Fruit fly (Drosophila melanogaster) whole organism, embryonic: ENCODE measurements around the gene CG6527.

Source experiments
- Adf1 ChIP-seq: fragments of 200-800 bp; sonication (Bioruptor generic); IDR thresholded peaks from 2 replicates; pipeline ENCODE4 v1.3.6; 2022; ENCODE audit warnings: missing biosample characterization, missing genetic modification characterization
- BEAF-32 ChIP-seq: fragments of 200-800 bp; sonication (Bioruptor generic); optimal IDR thresholded peaks from 3 replicates; lab custom pipeline; 2017; ENCODE audit warnings: missing biosample characterization, missing genetic modification characterization, mild to moderate bottlenecking, moderate library complexity, missing genetic modification reagents
- CG1024 ChIP-seq: fragments of 200-800 bp; sonication (Bioruptor generic); IDR thresholded peaks from 2 replicates; pipeline ENCODE4 v1.3.6; 2022; ENCODE audit warnings: missing biosample characterization, missing genetic modification characterization
- CG15514 ChIP-seq: fragments of 200-800 bp; sonication (Bioruptor generic); optimal IDR thresholded peaks from 3 replicates; lab custom pipeline; 2017; ENCODE audit warnings: missing biosample characterization, missing genetic modification characterization, mild to moderate bottlenecking, moderate library complexity, missing genetic modification reagents
- CG17802 ChIP-seq: fragments of 200-800 bp; sonication (Bioruptor generic); optimal IDR thresholded peaks from 2 replicates; lab custom pipeline; 2018; ENCODE audit warnings: missing biosample characterization, mild to moderate bottlenecking, missing genetic modification characterization, moderate library complexity
- CG3163 ChIP-seq: fragments of 200-800 bp; sonication (Bioruptor generic); optimal IDR thresholded peaks from 3 replicates; lab custom pipeline; 2016; ENCODE audit warnings: missing biosample characterization, missing genetic modification characterization
- CG32772 ChIP-seq: fragments of 200-800 bp; sonication (Bioruptor generic); IDR thresholded peaks from 2 replicates; pipeline ENCODE4 v1.3.6; 2022; ENCODE audit warnings: missing biosample characterization, missing genetic modification characterization
- CG34422 ChIP-seq: fragments of 200-800 bp; sonication (Bioruptor generic); IDR thresholded peaks from 3 replicates; pipeline ENCODE4 v1.3.6; 2022; ENCODE audit warnings: missing biosample characterization, missing genetic modification characterization
- CG3847 ChIP-seq: fragments of 200-800 bp; sonication (Bioruptor generic); IDR thresholded peaks from 2 replicates; pipeline ENCODE4 v1.3.6; 2022; ENCODE audit warnings: missing biosample characterization, missing genetic modification characterization
- CG4282 ChIP-seq: fragments of 200-800 bp; sonication (Bioruptor generic); optimal IDR thresholded peaks from 2 replicates; lab custom pipeline; 2016; ENCODE audit warnings: missing biosample characterization, missing genetic modification characterization
- CG7745 ChIP-seq: fragments of 200-800 bp; sonication (Bioruptor generic); optimal IDR thresholded peaks from 2 replicates; lab custom pipeline; 2018; ENCODE audit warnings: missing biosample characterization, mild to moderate bottlenecking, missing genetic modification characterization, moderate library complexity
- CG8089 ChIP-seq: fragments of 200-800 bp; sonication (Bioruptor generic); optimal IDR thresholded peaks from 3 replicates; lab custom pipeline; 2016; ENCODE audit warnings: missing biosample characterization, missing genetic modification characterization
- CG8290 ChIP-seq, 3 experiments: fragments of 200-800 bp; sonication (Bioruptor generic); optimal IDR thresholded peaks; 2 replicates each; lab custom pipeline; 2016 to 2019; ENCODE audit warnings: missing biosample characterization in 3 of 3, missing genetic modification characterization in 3 of 3, mild to moderate bottlenecking in 2 of 3, moderate library complexity in 1 of 3
- CoRest ChIP-seq: fragments of 200-800 bp; sonication (Bioruptor generic); optimal IDR thresholded peaks from 3 replicates; lab custom pipeline; 2018; ENCODE audit warnings: missing biosample characterization, mild to moderate bottlenecking, missing genetic modification characterization, moderate library complexity
- Dbx ChIP-seq: fragments of 200-800 bp; sonication (Bioruptor generic); IDR thresholded peaks from 3 replicates; pipeline ENCODE4 v1.3.6; 2022; ENCODE audit warnings: missing biosample characterization, missing genetic modification characterization
- Dek ChIP-seq: fragments of 200-800 bp; sonication (Bioruptor generic); optimal IDR thresholded peaks from 3 replicates; lab custom pipeline; 2019; ENCODE audit warnings: missing biosample characterization, mild to moderate bottlenecking, missing genetic modification characterization, moderate library complexity
- Drgx ChIP-seq: fragments of 200-800 bp; sonication (Bioruptor generic); IDR thresholded peaks from 2 replicates; pipeline ENCODE4 v1.3.6; 2022; ENCODE audit warnings: missing biosample characterization, missing genetic modification characterization
- Elba2 ChIP-seq: fragments of 200-800 bp; sonication (Bioruptor generic); optimal IDR thresholded peaks from 3 replicates; lab custom pipeline; 2016; ENCODE audit warnings: missing biosample characterization, missing genetic modification characterization
- Ets97D ChIP-seq: fragments of 200-800 bp; sonication (Bioruptor generic); optimal IDR thresholded peaks from 3 replicates; lab custom pipeline; 2016; ENCODE audit warnings: missing biosample characterization, missing genetic modification characterization
- H15 ChIP-seq: fragments of 200-800 bp; sonication (Bioruptor generic); IDR thresholded peaks from 3 replicates; pipeline ENCODE4 v1.3.6; 2022; ENCODE audit warnings: missing biosample characterization, missing genetic modification characterization
- Hr78 ChIP-seq, 2 experiments: fragments of 200-800 bp in 1 of 2; fragments of >200 bp in 1 of 2; sonication (Bioruptor generic) in 1 of 2; optimal IDR thresholded peaks; 2 replicates each; lab custom pipeline; 2017 to 2019; ENCODE audit warnings: missing biosample characterization in 2 of 2, missing genetic modification characterization in 2 of 2, mild to moderate bottlenecking in 1 of 2, moderate library complexity in 1 of 2
- MESR4 ChIP-seq: fragments of 200-800 bp; sonication (Bioruptor generic); optimal IDR thresholded peaks from 2 replicates; lab custom pipeline; 2018; ENCODE audit warnings: missing biosample characterization, mild to moderate bottlenecking, missing genetic modification characterization, moderate library complexity
- Max ChIP-seq: fragments of 200-800 bp; sonication (Bioruptor generic); optimal IDR thresholded peaks from 2 replicates; lab custom pipeline; 2016; ENCODE audit warnings: missing biosample characterization, mild to moderate bottlenecking, missing genetic modification characterization
- Nf-YA ChIP-seq: fragments of 200-800 bp; sonication (Bioruptor generic); IDR thresholded peaks from 2 replicates; pipeline ENCODE4 v1.3.6; 2022; ENCODE audit warnings: missing biosample characterization, missing genetic modification characterization
- NfI ChIP-seq: fragments of 200-800 bp; sonication (Bioruptor generic); optimal IDR thresholded peaks from 3 replicates; lab custom pipeline; 2018; ENCODE audit warnings: missing biosample characterization, mild to moderate bottlenecking, missing genetic modification characterization, moderate library complexity
- Oli ChIP-seq: fragments of 200-800 bp; sonication (Bioruptor generic); optimal IDR thresholded peaks from 2 replicates; lab custom pipeline; 2018; ENCODE audit warnings: missing biosample characterization, mild to moderate bottlenecking, missing genetic modification characterization, moderate library complexity
- Scr ChIP-seq: fragments of 200-800 bp; sonication (Bioruptor generic); IDR thresholded peaks from 2 replicates; pipeline ENCODE4 v1.3.6; 2022; ENCODE audit warnings: missing biosample characterization, missing genetic modification characterization; ENCODE audit not compliant: partially characterized antibody
- Taf1 ChIP-seq: fragments of 200-800 bp; sonication (Bioruptor generic); IDR thresholded peaks from 2 replicates; pipeline ENCODE4 v1.3.6; 2022; ENCODE audit warnings: missing biosample characterization, missing genetic modification characterization
- Tbp ChIP-seq: fragments of >200 bp; optimal IDR thresholded peaks from 2 replicates; lab custom pipeline; 2018; ENCODE audit warnings: missing biosample characterization, missing genetic modification characterization
- bsh ChIP-seq, 2 experiments: fragments of 200-800 bp; sonication (Bioruptor generic); optimal IDR thresholded peaks; 2 replicates each; lab custom pipeline; 2017 to 2018; ENCODE audit warnings: mild to moderate bottlenecking in 2 of 2, missing biosample characterization in 2 of 2, missing genetic modification characterization in 2 of 2, moderate library complexity in 1 of 2
- cg ChIP-seq: fragments of 200-800 bp; sonication (Bioruptor generic); optimal IDR thresholded peaks from 3 replicates; lab custom pipeline; 2019; ENCODE audit warnings: missing biosample characterization, mild to moderate bottlenecking, missing genetic modification characterization, moderate library complexity
- chinmo ChIP-seq: fragments of 200-800 bp; sonication (Bioruptor generic); IDR thresholded peaks from 4 replicates; pipeline ENCODE4 v1.3.6; 2022; ENCODE audit warnings: missing biosample characterization, missing genetic modification characterization; ENCODE audit not compliant: partially characterized antibody
- dmrt99B ChIP-seq: fragments of 200-800 bp; sonication (Bioruptor generic); optimal IDR thresholded peaks from 2 replicates; lab custom pipeline; 2018; ENCODE audit warnings: missing biosample characterization, mild to moderate bottlenecking, missing genetic modification characterization, moderate library complexity
- en ChIP-seq: fragments of 200-800 bp; sonication (Bioruptor generic); optimal IDR thresholded peaks from 2 replicates; lab custom pipeline; 2016; ENCODE audit warnings: missing biosample characterization, missing genetic modification characterization
- fd3F ChIP-seq: fragments of 200-800 bp; sonication (Bioruptor generic); optimal IDR thresholded peaks from 2 replicates; lab custom pipeline; 2018; ENCODE audit warnings: missing biosample characterization, mild to moderate bottlenecking, missing genetic modification characterization, moderate library complexity
- grau ChIP-seq: fragments of 200-800 bp; optimal IDR thresholded peaks from 3 replicates; lab custom pipeline; 2019; ENCODE audit warnings: missing biosample characterization, mild to moderate bottlenecking, missing genetic modification characterization, moderate library complexity
- ham ChIP-seq: fragments of 200-800 bp; sonication (Bioruptor generic); IDR thresholded peaks from 2 replicates; pipeline ENCODE4 v1.3.6; 2022; ENCODE audit warnings: missing biosample characterization, missing genetic modification characterization
- hkb ChIP-seq, 2 experiments: fragments of 200-800 bp in 1 of 2; fragments of >200 bp in 1 of 2; sonication (Bioruptor generic) in 1 of 2; IDR thresholded peaks in 1 of 2; optimal IDR thresholded peaks in 1 of 2; 2 replicates each; pipeline versions ENCODE4 v1.3.6 to Lab custom; 2017 to 2022; ENCODE audit warnings: missing biosample characterization in 1 of 2, missing genetic modification characterization in 1 of 2
- jumu ChIP-seq: fragments of 200-800 bp; sonication (Bioruptor generic); optimal IDR thresholded peaks from 3 replicates; lab custom pipeline; 2016; ENCODE audit warnings: missing biosample characterization, missing genetic modification characterization
- nerfin-2 ChIP-seq: fragments of 200-800 bp; sonication (Bioruptor generic); IDR thresholded peaks from 2 replicates; pipeline ENCODE4 v1.3.6; 2022; ENCODE audit warnings: missing biosample characterization, missing genetic modification characterization; ENCODE audit not compliant: partially characterized antibody
- p53 ChIP-seq: fragments of 200-800 bp; sonication (Bioruptor generic); optimal IDR thresholded peaks from 2 replicates; lab custom pipeline; 2016; ENCODE audit warnings: missing biosample characterization, missing genetic modification characterization
- repo ChIP-seq: fragments of 200-800 bp; sonication (Bioruptor generic); optimal IDR thresholded peaks from 2 replicates; lab custom pipeline; 2016; ENCODE audit warnings: missing biosample characterization, missing genetic modification characterization
- sna ChIP-seq: fragments of 200-800 bp; sonication (Bioruptor generic); IDR thresholded peaks from 2 replicates; pipeline ENCODE4 v1.3.6; 2022; ENCODE audit warnings: missing biosample characterization, missing genetic modification characterization; ENCODE audit not compliant: partially characterized antibody
- sob ChIP-seq: fragments of 200-800 bp; sonication (Bioruptor generic); IDR thresholded peaks from 2 replicates; pipeline ENCODE4 v1.3.6; 2022; ENCODE audit warnings: missing biosample characterization, missing genetic modification characterization
- tap ChIP-seq: fragments of 200-800 bp; optimal IDR thresholded peaks from 3 replicates; lab custom pipeline; 2019; ENCODE audit warnings: missing biosample characterization, mild to moderate bottlenecking, missing genetic modification characterization, moderate library complexity
- tin ChIP-seq: fragments of 200-800 bp; sonication (Bioruptor generic); optimal IDR thresholded peaks from 3 replicates; lab custom pipeline; 2016; ENCODE audit warnings: missing biosample characterization, missing genetic modification characterization
- toy ChIP-seq: fragments of 200-800 bp; sonication (Bioruptor generic); IDR thresholded peaks from 2 replicates; pipeline ENCODE4 v1.3.6; 2022; ENCODE audit warnings: missing biosample characterization, missing genetic modification characterization

Gene CG6527

DNA sequence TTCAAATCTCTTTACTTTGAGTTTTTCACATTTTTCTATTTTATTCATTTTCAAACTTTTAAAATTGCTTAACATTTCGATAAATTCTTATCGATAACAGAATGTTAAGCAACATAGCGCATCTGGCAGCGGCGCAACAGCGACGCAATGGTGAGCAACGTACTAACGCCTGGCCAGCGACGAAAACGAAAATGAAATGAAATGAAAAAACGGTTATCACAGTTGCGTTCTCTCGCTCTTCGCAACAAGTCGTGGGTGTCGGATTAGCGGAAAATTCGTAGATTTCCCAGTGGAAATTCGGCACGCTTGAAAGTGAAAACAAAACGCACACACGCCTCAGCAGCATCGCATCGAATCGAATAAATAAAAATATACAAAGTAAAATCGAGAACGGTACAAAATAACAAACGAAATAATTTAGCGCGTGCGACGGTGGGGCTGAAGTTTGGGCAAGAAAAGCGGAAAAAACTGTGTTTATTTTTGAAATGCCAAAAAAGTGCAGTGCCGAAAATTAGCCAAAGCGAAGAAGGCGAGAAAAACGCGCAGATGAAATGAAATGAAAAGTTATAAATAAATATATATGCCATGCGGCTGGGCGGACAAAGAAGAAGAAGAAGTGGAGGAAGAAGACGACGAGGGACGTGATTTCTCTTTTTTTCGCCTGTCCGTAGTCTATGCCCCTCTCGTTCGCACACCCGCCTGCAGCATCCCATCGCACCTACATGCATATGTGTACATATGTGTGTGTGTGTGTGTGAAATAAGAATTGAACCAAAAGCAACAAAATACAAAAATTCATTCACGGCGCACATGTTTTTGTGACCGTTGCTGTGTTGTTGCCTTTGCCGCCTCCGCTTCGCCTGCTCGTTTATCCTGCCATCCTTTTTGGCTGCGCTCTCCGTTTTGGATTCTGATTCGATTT lies 42.8 kb downstream of the CG6527 start (continued):
- TF ChIP-seq CG17802 (tag; lab: Kevin White, UChicago) (no peak), CoRest (tag; lab: Kevin White, UChicago) (peak; percentile 44), CG3847 (GFP tag; lab: Robert Waterston, UW) (no peak), Ets97D (GFP tag; lab: Kevin White, UChicago) (peak; percentile 50), CG32772 (GFP tag; lab: Robert Waterston, UW) (no peak), repo (GFP tag; lab: Kevin White, UChicago) (no peak), MESR4 (GFP tag; lab: Kevin White, UChicago) (no peak), jumu (no peak), Oli (tag; lab: Kevin White, UChicago) (no peak), bsh (GFP tag; optimal IDR thresholded peaks at IDR 0.05; lab: Kevin White, UChicago) (peak in 1 of 2 experiments; percentile 32), CG1024 (GFP tag; lab: Robert Waterston, UW) (peak; percentile 44; the same call in 1 of the 2 replicates), CG4282 (GFP tag; lab: Kevin White, UChicago) (peak; percentile 2), CG34422 (GFP tag; lab: Robert Waterston, UW) (peak; percentile 61; the same call in 1 of the 3 replicates), H15 (GFP tag; lab: Robert Waterston, UW) (no peak), Elba2 (GFP tag; lab: Kevin White, UChicago) (peak; percentile 76), en (GFP tag; lab: Kevin White, UChicago) (no peak), Max (GFP tag; lab: Kevin White, UChicago) (no peak), Nf-YA (no peak), fd3F (GFP tag; lab: Kevin White, UChicago) (no peak), CG8290 (GFP tag; optimal IDR thresholded peaks at IDR 0.05; lab: Kevin White, UChicago) (no peak), CG8290 (tag; optimal IDR thresholded peaks at IDR 0.05; lab: Kevin White, UChicago) (peak in 1 of 2 experiments; percentile 64), tap (tag; lab: Kevin White, UChicago) (peak; percentile 17), CG3163 (peak; percentile 9), Scr (peak; percentile 52), Hr78 (GFP tag; optimal IDR thresholded peaks at IDR 0.05; lab: Kevin White, UChicago) (no peak), grau (tag; lab: Kevin White, UChicago) (peak; percentile 37), CG15514 (GFP tag; lab: Kevin White, UChicago) (peak; percentile 34), CG8089 (peak; percentile 1), sob (GFP tag; lab: Robert Waterston, UW) (peak; percentile 24; the same call in 1 of the 2 replicates), Drgx (GFP tag; lab: Robert Waterston, UW) (no peak; the same call in 1 of the 2 replicates), CG7745 (tag; lab: Kevin White, UChicago) (peak; percentile 27), Dek (no peak), Adf1 (peak; percentile 37), dmrt99B (tag; lab: Kevin White, UChicago) (no peak), p53 (GFP tag; lab: Kevin White, UChicago) (no peak), cg (GFP tag; lab: Kevin White, UChicago) (peak; percentile 81), nerfin-2 (GFP tag; lab: Robert Waterston, UW) (0 out of 2 replicates have a peak, but pooled peaks have one; percentile 44), tin (no peak), ham (GFP tag; lab: Robert Waterston, UW) (no peak), toy (GFP tag; lab: Robert Waterston, UW) (no peak), chinmo (peak; percentile 85; the same call in 1 of the 4 replicates), Taf1 (no peak), sna (peak; percentile 67), Tbp (no peak), NfI (peak; percentile 23), hkb (optimal IDR thresholded peaks at IDR 0.05; lab: Kevin White, UChicago) (no peak), hkb (GFP tag; IDR thresholded peaks at IDR 0.05; lab: Robert Waterston, UW) (peak; percentile 60), BEAF-32 (GFP tag; lab: Kevin White, UChicago) (peak; percentile 27), Dbx (GFP tag; lab: Robert Waterston, UW) (peak; percentile 39; the same call in 1 of the 3 replicates)
